Worm (Caenorhabditis elegans) whole organism, early embryonic: ENCODE measurements around the gene erfa-3.

Experiments used
- B0310.2 ChIP-seq: sonication (generic microtip); optimal IDR thresholded peaks from 2 replicates; lab custom pipeline; 2016; ENCODE audit warnings: mild to moderate bottlenecking, missing genetic modification characterization, missing compliant biosample characterization
- F13C5.2 ChIP-seq: sonication (generic microtip); optimal IDR thresholded peaks from 2 replicates; lab custom pipeline; 2017; ENCODE audit warnings: mild to moderate bottlenecking, missing genetic modification characterization, inconsistent platforms, missing compliant biosample characterization
- aly-1 ChIP-seq: sonication (generic microtip); optimal IDR thresholded peaks from 2 replicates; lab custom pipeline; 2016; ENCODE audit warnings: missing genetic modification characterization, missing compliant biosample characterization
- ama-1 ChIP-seq: fragments of 150-350 bp; optimal IDR thresholded peaks from 2 replicates; lab custom pipeline; 2014
- ceh-13 ChIP-seq: fragments of 200-800 bp; sonication (Bioruptor generic); optimal IDR thresholded peaks from 2 replicates; lab custom pipeline; 2018; ENCODE audit warnings: mild to moderate bottlenecking, missing genetic modification characterization, missing compliant biosample characterization
- ceh-36 ChIP-seq: sonication (generic microtip); optimal IDR thresholded peaks from 2 replicates; lab custom pipeline; 2016; ENCODE audit warnings: missing genetic modification characterization, inconsistent platforms, missing compliant biosample characterization
- ets-7 ChIP-seq: sonication (generic microtip); optimal IDR thresholded peaks from 2 replicates; lab custom pipeline; 2016; ENCODE audit warnings: missing genotype, missing genetic modification characterization, missing compliant biosample characterization
- flt-1 ChIP-seq: fragments of 200-800 bp; sonication (Bioruptor generic); IDR thresholded peaks from 2 replicates; pipeline ENCODE4 v1.3.6; 2022; ENCODE audit warnings: missing genetic modification characterization, missing compliant biosample characterization
- hmbx-1 ChIP-seq: sonication (generic microtip); optimal IDR thresholded peaks from 2 replicates; lab custom pipeline; 2016; ENCODE audit warnings: mild to moderate bottlenecking, missing genetic modification characterization, missing compliant biosample characterization
- hmg-4 ChIP-seq: fragments of 200-800 bp; sonication (Bioruptor generic); optimal IDR thresholded peaks from 2 replicates; lab custom pipeline; 2018; ENCODE audit warnings: mild to moderate bottlenecking, missing genetic modification characterization, missing compliant biosample characterization
- hnd-1 ChIP-seq: sonication (generic microtip); optimal IDR thresholded peaks from 2 replicates; lab custom pipeline; 2016; ENCODE audit warnings: missing genetic modification characterization, missing compliant biosample characterization
- pes-1 ChIP-seq: fragments of 200-800 bp; sonication (Bioruptor generic); IDR thresholded peaks from 2 replicates; pipeline ENCODE4 v1.3.6; 2022; ENCODE audit warnings: missing genetic modification reagents, missing genetic modification characterization, missing compliant biosample characterization
- scrt-1 ChIP-seq: fragments of 200-800 bp; sonication (Bioruptor generic); IDR thresholded peaks from 2 replicates; pipeline ENCODE4 v1.3.6; 2022; ENCODE audit warnings: missing genetic modification characterization, missing compliant biosample characterization
- sea-1 ChIP-seq: fragments of 200-800 bp; sonication (Bioruptor generic); conservative IDR thresholded peaks from 2 replicates; pipeline ENCODE4 v1.3.6; 2022; ENCODE audit warnings: missing genetic modification characterization, missing compliant biosample characterization
- tbx-11 ChIP-seq: fragments of 200-800 bp; sonication (Bioruptor generic); IDR thresholded peaks from 2 replicates; pipeline ENCODE4 v1.3.6; 2022; ENCODE audit warnings: missing genetic modification characterization, missing compliant biosample characterization
- tbx-37 ChIP-seq: fragments of 200-800 bp; sonication (Bioruptor generic); conservative IDR thresholded peaks from 2 replicates; pipeline ENCODE4 v1.3.6; 2022; ENCODE audit warnings: missing genetic modification reagents, missing genetic modification characterization, missing compliant biosample characterization
- tra-4 ChIP-seq: sonication (generic microtip); optimal IDR thresholded peaks from 2 replicates; lab custom pipeline; 2017; ENCODE audit warnings: missing genetic modification characterization, missing compliant biosample characterization

The erfa-3 gene

ce11 chrV:11073354-11073753, 39.5 kb downstream of the erfa-3 start:
- TF ChIP-seq F13C5.2 (tag; lab: Kevin White, UChicago) (no peak), tbx-11 (no peak), flt-1 (GFP tag; lab: Robert Waterston, UW) (no peak), hmg-4 (GFP tag; lab: Kevin White, UChicago) (no peak), pes-1 (GFP tag; lab: Robert Waterston, UW) (no peak), hnd-1 (tag; lab: Kevin White, UChicago) (no peak), ceh-36 (tag; lab: Kevin White, UChicago) (no peak), ama-1 (lab: Kevin White, UChicago) (no peak), sea-1 (GFP tag; lab: Robert Waterston, UW) (no peak), tra-4 (tag; lab: Kevin White, UChicago) (no peak), ceh-13 (GFP tag; lab: Kevin White, UChicago) (no peak), ets-7 (tag; lab: Kevin White, UChicago) (no peak), aly-1 (tag; lab: Kevin White, UChicago) (no peak), hmbx-1 (tag; lab: Kevin White, UChicago) (no peak), B0310.2 (tag; lab: Kevin White, UChicago) (no peak), tbx-37 (GFP tag; lab: Robert Waterston, UW) (no peak)

ce11 chrV:11071453-11071852, 41.4 kb downstream of the erfa-3 start:
- TF ChIP-seq aly-1 (tag; lab: Kevin White, UChicago) (no peak), ceh-13 (GFP tag; lab: Kevin White, UChicago) (no peak), B0310.2 (tag; lab: Kevin White, UChicago) (no peak), pes-1 (GFP tag; lab: Robert Waterston, UW) (no peak), hmg-4 (GFP tag; lab: Kevin White, UChicago) (no peak), hnd-1 (tag; lab: Kevin White, UChicago) (no peak), scrt-1 (no peak), tra-4 (tag; lab: Kevin White, UChicago) (no peak), ets-7 (tag; lab: Kevin White, UChicago) (no peak), ama-1 (lab: Kevin White, UChicago) (no peak), hmbx-1 (tag; lab: Kevin White, UChicago) (no peak), tbx-11 (no peak), tbx-37 (GFP tag; lab: Robert Waterston, UW) (no peak), sea-1 (GFP tag; lab: Robert Waterston, UW) (no peak), F13C5.2 (tag; lab: Kevin White, UChicago) (no peak)

- TF ChIP-seq hnd-1 (tag; lab: Kevin White, UChicago) (no peak), hmbx-1 (tag; lab: Kevin White, UChicago) (no peak), F13C5.2 (tag; lab: Kevin White, UChicago) (no peak), ama-1 (lab: Kevin White, UChicago) (no peak), hmg-4 (GFP tag; lab: Kevin White, UChicago) (no peak), tbx-37 (GFP tag; lab: Robert Waterston, UW) (no peak), tbx-11 (no peak), pes-1 (GFP tag; lab: Robert Waterston, UW) (no peak), ets-7 (tag; lab: Kevin White, UChicago) (no peak)
Measured at ce11 chrV:11070388-11070787, 42.5 kb downstream of the erfa-3 start.

DNA sequence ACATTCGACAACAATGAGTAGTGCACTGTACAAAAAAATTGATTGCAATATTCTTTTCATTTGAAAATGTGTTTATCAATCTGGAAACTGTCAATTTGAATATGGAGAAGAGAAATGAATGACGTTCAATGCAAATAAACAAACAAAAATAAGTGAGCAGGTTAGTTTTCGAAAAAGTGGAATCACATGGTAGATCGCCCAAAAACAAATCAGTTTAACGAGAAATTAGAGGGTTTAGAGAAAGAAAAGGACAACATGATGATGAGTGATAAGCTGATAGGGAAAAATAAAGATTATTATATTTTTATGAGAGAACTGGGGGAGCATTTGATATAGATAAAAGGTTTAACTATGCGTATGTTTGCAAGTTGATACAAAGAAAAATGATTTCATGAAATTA, 43.6 kb downstream of the erfa-3 start, which contains the start of gene T04C12.8:
Gene T04C12.8 (minus strand): TSS at position 82 of the 400 bp plus-strand sequence.
- no peak for TF ChIP-seq B0310.2 (tag; lab: Kevin White, UChicago)
- no peak for TF ChIP-seq sea-1 (GFP tag; lab: Robert Waterston, UW)
- TF ChIP-seq ceh-13 (GFP tag; lab: Kevin White, UChicago) = no peak
- TF ChIP-seq hmg-4 (GFP tag; lab: Kevin White, UChicago) = no peak
- TF ChIP-seq F13C5.2 (tag; lab: Kevin White, UChicago) = no peak
- no peak for TF ChIP-seq flt-1 (GFP tag; lab: Robert Waterston, UW)
- no peak for TF ChIP-seq tbx-37 (GFP tag; lab: Robert Waterston, UW)
- TF ChIP-seq hmbx-1 (tag; lab: Kevin White, UChicago) = no peak
- no peak for TF ChIP-seq aly-1 (tag; lab: Kevin White, UChicago)

DNA sequence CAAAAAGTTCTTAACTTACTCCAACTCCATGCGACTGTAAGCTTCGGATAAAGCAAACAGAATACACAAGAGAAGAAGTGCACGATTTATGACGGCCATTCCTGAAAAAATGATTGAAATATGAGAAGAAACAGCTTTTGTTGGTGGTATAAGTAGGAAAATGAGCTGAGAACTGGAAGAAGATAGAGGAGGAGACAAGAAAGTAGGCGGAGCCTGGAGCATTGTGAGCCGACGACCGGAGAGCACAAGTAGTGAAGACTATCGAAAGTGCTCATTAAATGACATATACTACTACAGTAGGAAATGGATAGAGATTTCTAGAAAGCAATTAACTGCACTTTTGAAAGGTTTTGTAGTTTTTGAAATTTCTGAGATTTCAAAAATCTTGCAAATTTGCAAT, 47.4 kb downstream of the erfa-3 start, which contains the start of gene nlp-80:
Gene nlp-80 (minus strand): TSS at position 101 of the 400 bp plus-strand sequence.
- TF ChIP-seq aly-1 (tag; lab: Kevin White, UChicago) = no peak
- TF ChIP-seq ama-1 (lab: Kevin White, UChicago) = no peak
- no peak for TF ChIP-seq ceh-13 (GFP tag; lab: Kevin White, UChicago)
- no peak for TF ChIP-seq tbx-11
- no peak for TF ChIP-seq ceh-36 (tag; lab: Kevin White, UChicago)
- no peak for TF ChIP-seq hnd-1 (tag; lab: Kevin White, UChicago)
- no peak for TF ChIP-seq tbx-37 (GFP tag; lab: Robert Waterston, UW)
- TF ChIP-seq tra-4 (tag; lab: Kevin White, UChicago) = no peak
- TF ChIP-seq sea-1 (GFP tag; lab: Robert Waterston, UW) = no peak
- TF ChIP-seq B0310.2 (tag; lab: Kevin White, UChicago) = no peak

- TF ChIP-seq tra-4 (tag; lab: Kevin White, UChicago) = no peak
- TF ChIP-seq pes-1 (GFP tag; lab: Robert Waterston, UW) = no peak
- no peak for TF ChIP-seq flt-1 (GFP tag; lab: Robert Waterston, UW)
- no peak for TF ChIP-seq ama-1 (lab: Kevin White, UChicago)
Measured at ce11 chrV:11063115-11063514, 49.8 kb downstream of the erfa-3 start, which contains the start of gene T04C12.9. Gene T04C12.9, minus strand, starts transcription at chrV:11063215.

ce11 chrV:11061887-11062286, 51.0 kb downstream of the erfa-3 start:
- TF ChIP-seq ets-7 (tag; lab: Kevin White, UChicago) (no peak), aly-1 (tag; lab: Kevin White, UChicago) (no peak), tra-4 (tag; lab: Kevin White, UChicago) (no peak), pes-1 (GFP tag; lab: Robert Waterston, UW) (no peak), ama-1 (lab: Kevin White, UChicago) (no peak), flt-1 (GFP tag; lab: Robert Waterston, UW) (no peak), B0310.2 (tag; lab: Kevin White, UChicago) (no peak), hmg-4 (GFP tag; lab: Kevin White, UChicago) (no peak), ceh-13 (GFP tag; lab: Kevin White, UChicago) (no peak), sea-1 (GFP tag; lab: Robert Waterston, UW) (no peak), hnd-1 (tag; lab: Kevin White, UChicago) (no peak), scrt-1 (no peak), ceh-36 (tag; lab: Kevin White, UChicago) (no peak), hmbx-1 (tag; lab: Kevin White, UChicago) (no peak), tbx-11 (no peak), tbx-37 (GFP tag; lab: Robert Waterston, UW) (no peak)
